Fruit fly (Drosophila melanogaster) whole organism, embryonic: ENCODE measurements around the gene CG13041.

Source experiments
- Abd-B ChIP-seq: fragments of 200-800 bp; sonication (Bioruptor generic); optimal IDR thresholded peaks from 2 replicates; lab custom pipeline; 2018; ENCODE audit warnings: missing biosample characterization, mild to moderate bottlenecking, missing genetic modification characterization, moderate library complexity
- BEAF-32 ChIP-seq: fragments of 200-800 bp; sonication (Bioruptor generic); optimal IDR thresholded peaks from 3 replicates; lab custom pipeline; 2017; ENCODE audit warnings: missing biosample characterization, missing genetic modification characterization, mild to moderate bottlenecking, moderate library complexity, missing genetic modification reagents
- BtbVII ChIP-seq: fragments of 200-800 bp; sonication (Bioruptor generic); optimal IDR thresholded peaks from 3 replicates; lab custom pipeline; 2017; ENCODE audit warnings: missing biosample characterization, mild to moderate bottlenecking, missing genetic modification characterization
- C15 ChIP-seq: fragments of 200-800 bp; sonication (Bioruptor generic); IDR thresholded peaks from 3 replicates; pipeline ENCODE4 v1.3.6; 2022; ENCODE audit warnings: missing biosample characterization, missing genetic modification characterization
- CG11456 ChIP-seq: fragments of 200-800 bp; sonication (Bioruptor generic); IDR thresholded peaks from 3 replicates; pipeline ENCODE4 v1.3.6; 2022; ENCODE audit warnings: missing biosample characterization, missing genetic modification characterization
- CG12219 ChIP-seq: fragments of 200-800 bp; sonication (Bioruptor generic); optimal IDR thresholded peaks from 3 replicates; lab custom pipeline; 2018; ENCODE audit warnings: missing biosample characterization, mild to moderate bottlenecking, missing genetic modification characterization
- CG13296 ChIP-seq: fragments of 200-800 bp; sonication (Bioruptor generic); optimal IDR thresholded peaks from 3 replicates; lab custom pipeline; 2018; ENCODE audit warnings: missing biosample characterization, mild to moderate bottlenecking, missing genetic modification characterization
- CG15073 ChIP-seq: fragments of 200-800 bp; sonication (Bioruptor generic); optimal IDR thresholded peaks from 2 replicates; lab custom pipeline; 2016; ENCODE audit warnings: missing biosample characterization, missing genetic modification characterization
- CG17359 ChIP-seq: fragments of 200-800 bp; sonication (Bioruptor generic); optimal IDR thresholded peaks from 3 replicates; lab custom pipeline; 2018; ENCODE audit warnings: missing biosample characterization, mild to moderate bottlenecking, missing genetic modification characterization, moderate library complexity
- CG17361 ChIP-seq: fragments of 200-800 bp; sonication (Bioruptor generic); IDR thresholded peaks from 3 replicates; pipeline ENCODE4 v1.3.6; 2022; ENCODE audit warnings: missing biosample characterization, missing genetic modification characterization
- CG2120 ChIP-seq: fragments of 200-800 bp; sonication (Bioruptor generic); optimal IDR thresholded peaks from 3 replicates; lab custom pipeline; 2016; ENCODE audit warnings: missing biosample characterization, missing genetic modification characterization
- CG2678 ChIP-seq: fragments of 200-800 bp; sonication (Bioruptor generic); optimal IDR thresholded peaks from 3 replicates; lab custom pipeline; 2019; ENCODE audit warnings: missing biosample characterization, mild to moderate bottlenecking, missing genetic modification characterization, moderate library complexity
- CG3726 ChIP-seq: fragments of 200-800 bp; sonication (Bioruptor generic); IDR thresholded peaks from 3 replicates; pipeline ENCODE4, ENCODE4 v1.3.6; 2022; ENCODE audit warnings: missing biosample characterization, missing genetic modification characterization
- CG3838 ChIP-seq: fragments of 200-800 bp; sonication (Bioruptor generic); optimal IDR thresholded peaks from 3 replicates; lab custom pipeline; 2016; ENCODE audit warnings: missing biosample characterization, missing genetic modification characterization
- CG42726 ChIP-seq: fragments of 200-800 bp; sonication (Bioruptor generic); IDR thresholded peaks from 2 replicates; pipeline ENCODE4 v1.3.6; 2022; ENCODE audit warnings: missing biosample characterization, missing genetic modification characterization; ENCODE audit not compliant: partially characterized antibody
- CG5953 ChIP-seq: fragments of 200-800 bp; sonication (Bioruptor generic); IDR thresholded peaks from 2 replicates; pipeline ENCODE4 v1.3.6; 2022; ENCODE audit warnings: missing biosample characterization, missing genetic modification characterization
- CG6654 ChIP-seq: fragments of 200-800 bp; sonication (Bioruptor generic); optimal IDR thresholded peaks from 2 replicates; lab custom pipeline; 2017; ENCODE audit warnings: missing biosample characterization, mild to moderate bottlenecking, missing genetic modification characterization
- CG8089 ChIP-seq: fragments of 200-800 bp; sonication (Bioruptor generic); optimal IDR thresholded peaks from 3 replicates; lab custom pipeline; 2016; ENCODE audit warnings: missing biosample characterization, missing genetic modification characterization
- CHES-1-like ChIP-seq: fragments of 200-800 bp; sonication (Bioruptor generic); optimal IDR thresholded peaks from 2 replicates; lab custom pipeline; 2016; ENCODE audit warnings: missing biosample characterization, missing genetic modification characterization
- CrebB ChIP-seq: fragments of 200-800 bp; sonication (Bioruptor generic); optimal IDR thresholded peaks from 3 replicates; lab custom pipeline; 2018; ENCODE audit warnings: missing biosample characterization, mild to moderate bottlenecking, missing genetic modification characterization
- D19A ChIP-seq: fragments of 200-800 bp; optimal IDR thresholded peaks from 3 replicates; lab custom pipeline; 2019; ENCODE audit warnings: missing biosample characterization, mild to moderate bottlenecking, missing genetic modification characterization, moderate library complexity
- Doc2 ChIP-seq: fragments of 200-800 bp; sonication (Bioruptor generic); IDR thresholded peaks from 2 replicates; pipeline ENCODE4 v1.3.6; 2022; ENCODE audit warnings: missing biosample characterization, missing genetic modification characterization
- HLH3B ChIP-seq: fragments of 200-800 bp; sonication (Bioruptor generic); IDR thresholded peaks from 2 replicates; pipeline ENCODE4 v1.3.6; 2022; ENCODE audit warnings: missing biosample characterization, missing genetic modification characterization
- Hand ChIP-seq: fragments of 200-800 bp; sonication (Bioruptor generic); optimal IDR thresholded peaks from 2 replicates; lab custom pipeline; 2017; ENCODE audit warnings: mild to moderate bottlenecking, missing biosample characterization, missing genetic modification reagents, missing genetic modification characterization
- Hr51 ChIP-seq, 2 experiments: fragments of 200-800 bp; sonication (Bioruptor generic); optimal IDR thresholded peaks; 2 replicates in 1 of 2; 3 replicates in 1 of 2; lab custom pipeline; 2016 to 2018; ENCODE audit warnings: missing biosample characterization in 2 of 2, missing genetic modification characterization in 2 of 2, mild to moderate bottlenecking in 1 of 2, moderate library complexity in 1 of 2
- MBD-R2 ChIP-seq: fragments of 200-800 bp; sonication (Bioruptor generic); IDR thresholded peaks from 2 replicates; pipeline ENCODE4 v1.3.6; 2022; ENCODE audit warnings: missing biosample characterization, missing genetic modification characterization
- Mes4 ChIP-seq: fragments of 200-800 bp; sonication (Bioruptor generic); optimal IDR thresholded peaks from 2 replicates; lab custom pipeline; 2016; ENCODE audit warnings: missing biosample characterization, missing genetic modification characterization
- Mrtf ChIP-seq: fragments of 200-800 bp; sonication (Bioruptor generic); IDR thresholded peaks from 3 replicates; pipeline ENCODE4 v1.3.6; 2022; ENCODE audit warnings: missing biosample characterization, missing genetic modification characterization
- Myb ChIP-seq: fragments of 200-800 bp; sonication (Bioruptor generic); optimal IDR thresholded peaks from 2 replicates; lab custom pipeline; 2016; ENCODE audit warnings: missing biosample characterization, missing genetic modification characterization
- Nf-YA ChIP-seq: fragments of 200-800 bp; sonication (Bioruptor generic); IDR thresholded peaks from 2 replicates; pipeline ENCODE4 v1.3.6; 2022; ENCODE audit warnings: missing biosample characterization, missing genetic modification characterization
- Sin3A ChIP-seq: fragments of >200 bp; optimal IDR thresholded peaks from 2 replicates; lab custom pipeline; 2018
- Spps ChIP-seq: fragments of 200-800 bp; sonication (Bioruptor generic); optimal IDR thresholded peaks from 2 replicates; lab custom pipeline; 2018; ENCODE audit warnings: missing biosample characterization, mild to moderate bottlenecking, missing genetic modification characterization
- Sry-β ChIP-seq: fragments of 200-800 bp; sonication (Bioruptor generic); optimal IDR thresholded peaks from 2 replicates; lab custom pipeline; 2018; ENCODE audit warnings: missing biosample characterization, mild to moderate bottlenecking, missing genetic modification characterization, moderate library complexity
- Sry-δ ChIP-seq: fragments of 200-800 bp; sonication (Bioruptor generic); optimal IDR thresholded peaks from 2 replicates; lab custom pipeline; 2016; ENCODE audit warnings: missing biosample characterization, missing genetic modification characterization
- Tbp ChIP-seq: fragments of >200 bp; optimal IDR thresholded peaks from 2 replicates; lab custom pipeline; 2018; ENCODE audit warnings: missing biosample characterization, missing genetic modification characterization
- ap ChIP-seq: fragments of 200-800 bp; sonication (Bioruptor generic); IDR thresholded peaks from 2 replicates; pipeline ENCODE4 v1.3.6; 2022; ENCODE audit warnings: missing biosample characterization, missing genetic modification characterization
- bigmax ChIP-seq: fragments of 200-800 bp; sonication (Bioruptor generic); optimal IDR thresholded peaks from 2 replicates; lab custom pipeline; 2018; ENCODE audit warnings: missing biosample characterization, mild to moderate bottlenecking, missing genetic modification characterization
- btn ChIP-seq: fragments of 200-800 bp; sonication (Bioruptor generic); optimal IDR thresholded peaks from 2 replicates; lab custom pipeline; 2016; ENCODE audit warnings: missing biosample characterization, missing genetic modification characterization
- cad ChIP-seq: fragments of >200 bp; optimal IDR thresholded peaks from 2 replicates; lab custom pipeline; 2017; ENCODE audit warnings: missing biosample characterization, missing genetic modification characterization
- cas ChIP-seq: fragments of 200-800 bp; sonication (Bioruptor generic); IDR thresholded peaks from 2 replicates; pipeline ENCODE4 v1.3.6; 2022; ENCODE audit warnings: missing biosample characterization, missing genetic modification characterization
- ci ChIP-seq: fragments of 200-800 bp; sonication (Bioruptor generic); IDR thresholded peaks from 3 replicates; pipeline ENCODE4 v1.3.6; 2022; ENCODE audit warnings: missing biosample characterization, missing genetic modification characterization
- en ChIP-seq: fragments of 200-800 bp; sonication (Bioruptor generic); optimal IDR thresholded peaks from 2 replicates; lab custom pipeline; 2016; ENCODE audit warnings: missing biosample characterization, missing genetic modification characterization
- fd96Cb ChIP-seq: fragments of 200-800 bp; sonication (Bioruptor generic); optimal IDR thresholded peaks from 2 replicates; lab custom pipeline; 2018; ENCODE audit warnings: missing biosample characterization, mild to moderate bottlenecking, missing genetic modification characterization, moderate library complexity
- gcm2 ChIP-seq: fragments of 200-800 bp; sonication (Bioruptor generic); optimal IDR thresholded peaks from 2 replicates; lab custom pipeline; 2016; ENCODE audit warnings: missing biosample characterization, missing genetic modification characterization
- hkb ChIP-seq, 2 experiments: fragments of 200-800 bp in 1 of 2; fragments of >200 bp in 1 of 2; sonication (Bioruptor generic) in 1 of 2; IDR thresholded peaks in 1 of 2; optimal IDR thresholded peaks in 1 of 2; 2 replicates each; pipeline versions ENCODE4 v1.3.6 to Lab custom; 2017 to 2022; ENCODE audit warnings: missing biosample characterization in 1 of 2, missing genetic modification characterization in 1 of 2
- ind ChIP-seq: fragments of 200-800 bp; sonication (Bioruptor generic); optimal IDR thresholded peaks from 3 replicates; lab custom pipeline; 2016; ENCODE audit warnings: missing biosample characterization, missing genetic modification characterization
- kah ChIP-seq: fragments of 200-800 bp; sonication (Bioruptor generic); optimal IDR thresholded peaks from 2 replicates; lab custom pipeline; 2018; ENCODE audit warnings: missing biosample characterization, mild to moderate bottlenecking, missing genetic modification characterization
- org-1 ChIP-seq: fragments of 200-800 bp; sonication (Bioruptor generic); optimal IDR thresholded peaks from 2 replicates; lab custom pipeline; 2017; ENCODE audit warnings: missing biosample characterization, missing genetic modification characterization
- tgo ChIP-seq: fragments of 200-800 bp; sonication (Bioruptor generic); IDR thresholded peaks from 3 replicates; pipeline ENCODE4 v1.3.6; 2022; ENCODE audit warnings: missing biosample characterization, missing genetic modification characterization
- wdn ChIP-seq: fragments of 200-800 bp; sonication (Bioruptor generic); IDR thresholded peaks from 2 replicates; pipeline ENCODE4 v1.3.6; 2022; ENCODE audit warnings: missing biosample characterization, missing genetic modification characterization

The CG13041 gene

dm6 chr3L:16328207-16328891, 9.0 kb upstream of the CG13041 start, which contains the start of gene CG13058 (continued):
- TF ChIP-seq cas (no peak), CG11456 (GFP tag; lab: Robert Waterston, UW) (no peak), kah (GFP tag; lab: Kevin White, UChicago) (peak; percentile 19), CG8089 (GFP tag; lab: Kevin White, UChicago) (peak; percentile 41), CG12219 (GFP tag; lab: Kevin White, UChicago) (peak; percentile 74), CG3838 (GFP tag; lab: Kevin White, UChicago) (peak; percentile 18), HLH3B (GFP tag; lab: Robert Waterston, UW) (peak; percentile 78), Mrtf (GFP tag; lab: Robert Waterston, UW) (no peak), wdn (GFP tag; lab: Robert Waterston, UW) (0 out of 2 replicates have a peak, but pooled peaks have one; percentile 60), CG17359 (tag; lab: Kevin White, UChicago) (peak; percentile 53), cad (no peak), Tbp (no peak), CG13296 (GFP tag; lab: Kevin White, UChicago) (peak; percentile 72), Sin3A (lab: Kevin White, UChicago) (no peak), CG2120 (GFP tag; lab: Kevin White, UChicago) (peak; percentile 77), Mes4 (peak; percentile 25), CrebB (peak; percentile 31), tgo (peak; percentile 52; the same call in 2 of the 3 replicates), en (GFP tag; lab: Kevin White, UChicago) (no peak), C15 (GFP tag; lab: Robert Waterston, UW) (no peak), CG6654 (GFP tag; lab: Kevin White, UChicago) (no peak), D19A (tag; lab: Kevin White, UChicago) (peak; percentile 92), BtbVII (GFP tag; lab: Kevin White, UChicago) (peak; percentile 51), Nf-YA (GFP tag; lab: Robert Waterston, UW) (peak; percentile 54), gcm2 (no peak), BEAF-32 (GFP tag; lab: Kevin White, UChicago) (no peak), CG15073 (GFP tag; lab: Kevin White, UChicago) (no peak), ci (GFP tag; lab: Robert Waterston, UW) (peak; percentile 75), CG17361 (GFP tag; lab: Robert Waterston, UW) (peak; percentile 60; the same call in 2 of the 3 replicates), CG42726 (GFP tag; lab: Robert Waterston, UW) (no peak), MBD-R2 (GFP tag; lab: Robert Waterston, UW) (peak; percentile 48), Hand (peak; percentile 3), Sry-β (GFP tag; lab: Kevin White, UChicago) (no peak), CG3726 (no peak), CHES-1-like (GFP tag; lab: Kevin White, UChicago) (peak; percentile 59), ind (GFP tag; lab: Kevin White, UChicago) (peak; percentile 50), Myb (GFP tag; lab: Kevin White, UChicago) (peak; percentile 16), CG5953 (GFP tag; lab: Robert Waterston, UW) (no peak), Doc2 (peak; percentile 15; the same call in 1 of the 2 replicates), Spps (tag; lab: Kevin White, UChicago) (no peak), Hr51 (GFP tag; optimal IDR thresholded peaks at IDR 0.05; lab: Kevin White, UChicago) (peak in 1 of 2 experiments; percentile 86), fd96Cb (tag; lab: Kevin White, UChicago) (peak; percentile 60), hkb (optimal IDR thresholded peaks at IDR 0.05; lab: Kevin White, UChicago) (no peak), hkb (GFP tag; IDR thresholded peaks at IDR 0.05; lab: Robert Waterston, UW) (peak; percentile 62), org-1 (peak; percentile 50), ap (peak; percentile 59), Sry-δ (GFP tag; lab: Kevin White, UChicago) (peak; percentile 32), btn (GFP tag; lab: Kevin White, UChicago) (no peak), bigmax (GFP tag; lab: Kevin White, UChicago) (no peak), CG2678 (peak; percentile 78), Abd-B (GFP tag; lab: Kevin White, UChicago) (peak; percentile 18)
